Worm (Caenorhabditis elegans): ENCODE measurements around the gene F13A7.1.

DNA sequence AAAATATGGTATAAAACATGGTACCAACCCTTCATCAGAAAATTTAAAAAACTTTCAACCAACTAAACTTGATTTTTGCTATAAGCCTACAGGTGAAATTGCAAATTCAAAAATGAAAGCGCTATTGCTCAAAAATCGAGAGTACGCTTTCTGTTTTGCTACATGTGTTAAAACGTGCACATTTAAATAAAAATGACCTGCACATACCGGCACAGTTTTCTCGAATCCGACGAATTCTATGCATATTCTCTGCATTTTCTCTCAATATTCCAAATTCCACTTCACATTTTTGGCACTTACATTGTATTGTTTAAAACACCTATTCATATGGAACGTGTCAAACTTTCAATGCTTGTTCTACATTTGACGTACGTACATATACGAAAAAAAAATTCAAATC lies 32.8 kb upstream of the F13A7.1 start, which contains the start of gene srh-145:
- no peak for TF ChIP-seq pag-3 (tag; optimal IDR thresholded peaks at IDR 0.05; ENCODE audit: borderline replicate concordance, insufficient read depth)
- no peak for TF ChIP-seq alr-1 (tag; optimal IDR thresholded peaks at IDR 0.05; ENCODE audit: borderline replicate concordance)
- no peak for TF ChIP-seq ama-1 (optimal IDR thresholded peaks at IDR 0.05)
- TF ChIP-seq mep-1 (tag; optimal IDR thresholded peaks at IDR 0.05): no peak
- TF ChIP-seq nhr-77 (tag; optimal IDR thresholded peaks at IDR 0.05): no peak
- no peak for TF ChIP-seq ceh-82 (tag; optimal IDR thresholded peaks at IDR 0.05)
- no peak for TF ChIP-seq elt-2 (tag; optimal IDR thresholded peaks at IDR 0.05)
- TF ChIP-seq nhr-85 (tag): no peak
- no peak for TF ChIP-seq zip-4 (GFP tag; optimal IDR thresholded peaks at IDR 0.05)

All from whole organism, L1 larva.